Fruit fly (Drosophila melanogaster) whole organism, embryonic: ENCODE results near the gene sti.

Experiments
- CG10147 ChIP-seq: fragments of 200-800 bp; sonication (Bioruptor generic); optimal IDR thresholded peaks from 2 replicates; lab custom pipeline; 2019; ENCODE audit warnings: missing biosample characterization, mild to moderate bottlenecking, missing genetic modification characterization, moderate library complexity
- CG11247 ChIP-seq: fragments of 200-800 bp; sonication (Bioruptor generic); IDR thresholded peaks from 2 replicates; pipeline ENCODE4 v1.3.6; 2022; ENCODE audit warnings: missing biosample characterization, missing genetic modification characterization
- CG11560 ChIP-seq: fragments of 200-800 bp; sonication (Bioruptor generic); IDR thresholded peaks from 3 replicates; pipeline ENCODE4 v1.3.6; 2022; ENCODE audit warnings: missing biosample characterization, missing genetic modification characterization
- CG12219 ChIP-seq: fragments of 200-800 bp; sonication (Bioruptor generic); optimal IDR thresholded peaks from 3 replicates; lab custom pipeline; 2018; ENCODE audit warnings: missing biosample characterization, mild to moderate bottlenecking, missing genetic modification characterization
- CG1233 ChIP-seq: fragments of 200-800 bp; sonication (Bioruptor generic); optimal IDR thresholded peaks from 4 replicates; lab custom pipeline; 2018; ENCODE audit warnings: missing biosample characterization, mild to moderate bottlenecking, missing genetic modification characterization
- CG12769 ChIP-seq: fragments of 200-800 bp; sonication (Bioruptor generic); optimal IDR thresholded peaks from 2 replicates; lab custom pipeline; 2019; ENCODE audit warnings: missing biosample characterization, mild to moderate bottlenecking, missing genetic modification characterization, moderate library complexity
- CG16863 ChIP-seq: fragments of 200-800 bp; sonication (Bioruptor generic); optimal IDR thresholded peaks from 3 replicates; lab custom pipeline; 2016; ENCODE audit warnings: missing biosample characterization, missing genetic modification characterization
- CG17359 ChIP-seq: fragments of 200-800 bp; sonication (Bioruptor generic); optimal IDR thresholded peaks from 3 replicates; lab custom pipeline; 2018; ENCODE audit warnings: missing biosample characterization, mild to moderate bottlenecking, missing genetic modification characterization, moderate library complexity
- CG17829 ChIP-seq: fragments of 200-800 bp; optimal IDR thresholded peaks from 2 replicates; lab custom pipeline; 2019; ENCODE audit warnings: missing biosample characterization, mild to moderate bottlenecking, missing genetic modification characterization, moderate library complexity
- CG18011 ChIP-seq: fragments of 200-800 bp; sonication (Bioruptor generic); optimal IDR thresholded peaks from 2 replicates; lab custom pipeline; 2017; ENCODE audit warnings: missing biosample characterization, missing genetic modification characterization, mild to moderate bottlenecking, moderate library complexity, missing genotype
- CG18599 ChIP-seq: fragments of 200-800 bp; sonication (Bioruptor generic); optimal IDR thresholded peaks from 3 replicates; lab custom pipeline; 2017; ENCODE audit warnings: missing biosample characterization, missing genetic modification characterization, mild to moderate bottlenecking, moderate library complexity, missing genetic modification reagents
- CG18764 ChIP-seq: fragments of 200-800 bp; sonication (Bioruptor generic); optimal IDR thresholded peaks from 3 replicates; lab custom pipeline; 2016; ENCODE audit warnings: missing biosample characterization, missing genetic modification characterization
- CG2120 ChIP-seq: fragments of 200-800 bp; sonication (Bioruptor generic); optimal IDR thresholded peaks from 3 replicates; lab custom pipeline; 2016; ENCODE audit warnings: missing biosample characterization, missing genetic modification characterization
- CG3281 ChIP-seq: fragments of 200-800 bp; sonication (Bioruptor generic); optimal IDR thresholded peaks from 3 replicates; lab custom pipeline; 2017; ENCODE audit warnings: missing biosample characterization, mild to moderate bottlenecking, missing genetic modification characterization
- CG33213 ChIP-seq: fragments of 200-800 bp; sonication (Bioruptor generic); optimal IDR thresholded peaks from 3 replicates; lab custom pipeline; 2016; ENCODE audit warnings: missing biosample characterization, missing genetic modification characterization
- CG3847 ChIP-seq: fragments of 200-800 bp; sonication (Bioruptor generic); IDR thresholded peaks from 2 replicates; pipeline ENCODE4 v1.3.6; 2022; ENCODE audit warnings: missing biosample characterization, missing genetic modification characterization
- CG4820 ChIP-seq: fragments of 200-800 bp; sonication (Bioruptor generic); optimal IDR thresholded peaks from 3 replicates; lab custom pipeline; 2016; ENCODE audit warnings: missing biosample characterization, missing genetic modification characterization
- CG6791 ChIP-seq: fragments of 200-800 bp; sonication (Bioruptor generic); IDR thresholded peaks from 3 replicates; pipeline ENCODE4 v1.3.6; 2022; ENCODE audit warnings: missing biosample characterization, missing genetic modification characterization; ENCODE audit not compliant: partially characterized antibody
- CG7271 ChIP-seq: fragments of 200-800 bp; sonication (Bioruptor generic); optimal IDR thresholded peaks from 2 replicates; lab custom pipeline; 2018; ENCODE audit warnings: missing biosample characterization, mild to moderate bottlenecking, missing genetic modification characterization, moderate library complexity
- CG7745 ChIP-seq: fragments of 200-800 bp; sonication (Bioruptor generic); optimal IDR thresholded peaks from 2 replicates; lab custom pipeline; 2018; ENCODE audit warnings: missing biosample characterization, mild to moderate bottlenecking, missing genetic modification characterization, moderate library complexity
- CG7839 ChIP-seq: fragments of 200-800 bp; sonication (Bioruptor generic); optimal IDR thresholded peaks from 3 replicates; lab custom pipeline; 2018; ENCODE audit warnings: missing biosample characterization, mild to moderate bottlenecking, missing genetic modification characterization, moderate library complexity
- CG8089 ChIP-seq: fragments of 200-800 bp; sonication (Bioruptor generic); optimal IDR thresholded peaks from 3 replicates; lab custom pipeline; 2016; ENCODE audit warnings: missing biosample characterization, missing genetic modification characterization
- CG9215 ChIP-seq: fragments of 200-800 bp; sonication (Bioruptor generic); IDR thresholded peaks from 2 replicates; pipeline ENCODE4 v1.3.6; 2022; ENCODE audit warnings: missing biosample characterization, missing genetic modification characterization
- CoRest ChIP-seq: fragments of 200-800 bp; sonication (Bioruptor generic); optimal IDR thresholded peaks from 3 replicates; lab custom pipeline; 2018; ENCODE audit warnings: missing biosample characterization, mild to moderate bottlenecking, missing genetic modification characterization, moderate library complexity
- HmgZ ChIP-seq: fragments of 200-800 bp; sonication (Bioruptor generic); optimal IDR thresholded peaks from 2 replicates; lab custom pipeline; 2018; ENCODE audit warnings: missing biosample characterization, mild to moderate bottlenecking, missing genetic modification characterization
- Jarid2 ChIP-seq: fragments of 200-800 bp; sonication (Bioruptor generic); optimal IDR thresholded peaks from 3 replicates; lab custom pipeline; 2017; ENCODE audit warnings: mild to moderate bottlenecking, missing biosample characterization, missing genetic modification reagents, missing genetic modification characterization
- Lpt ChIP-seq: fragments of >200 bp; optimal IDR thresholded peaks from 2 replicates; lab custom pipeline; 2018; ENCODE audit warnings: missing biosample characterization, missing genetic modification characterization
- NfI ChIP-seq: fragments of 200-800 bp; sonication (Bioruptor generic); optimal IDR thresholded peaks from 3 replicates; lab custom pipeline; 2018; ENCODE audit warnings: missing biosample characterization, mild to moderate bottlenecking, missing genetic modification characterization, moderate library complexity
- Sox102F ChIP-seq: fragments of 200-800 bp; sonication (Bioruptor generic); optimal IDR thresholded peaks from 2 replicates; lab custom pipeline; 2018; ENCODE audit warnings: missing biosample characterization, mild to moderate bottlenecking, missing genetic modification characterization, moderate library complexity
- ash1 ChIP-seq: fragments of 200-800 bp; sonication (Bioruptor generic); optimal IDR thresholded peaks from 2 replicates; lab custom pipeline; 2018; ENCODE audit warnings: missing biosample characterization, mild to moderate bottlenecking, missing genetic modification characterization
- crol ChIP-seq: fragments of 200-800 bp; sonication (Bioruptor generic); IDR thresholded peaks from 2 replicates; pipeline ENCODE4 v1.3.6; 2022; ENCODE audit warnings: missing biosample characterization, missing genetic modification characterization
- dan ChIP-seq: fragments of 200-800 bp; sonication (Bioruptor generic); IDR thresholded peaks from 2 replicates; pipeline ENCODE4 v1.3.6; 2022; ENCODE audit warnings: missing biosample characterization, missing genetic modification characterization
- dati ChIP-seq: fragments of 200-800 bp; sonication (Bioruptor generic); IDR thresholded peaks from 2 replicates; pipeline ENCODE4 v1.3.6; 2022; ENCODE audit warnings: missing biosample characterization, missing genetic modification characterization
- disco-r ChIP-seq: fragments of 200-800 bp; sonication (Bioruptor generic); optimal IDR thresholded peaks from 2 replicates; lab custom pipeline; 2016; ENCODE audit warnings: missing biosample characterization, missing genetic modification characterization
- dmrt11E ChIP-seq: fragments of 200-800 bp; sonication (Bioruptor generic); optimal IDR thresholded peaks from 3 replicates; lab custom pipeline; 2018; ENCODE audit warnings: missing biosample characterization, mild to moderate bottlenecking, missing genetic modification characterization, moderate library complexity
- en ChIP-seq: fragments of 200-800 bp; sonication (Bioruptor generic); optimal IDR thresholded peaks from 2 replicates; lab custom pipeline; 2016; ENCODE audit warnings: missing biosample characterization, missing genetic modification characterization
- eyg ChIP-seq: fragments of 200-800 bp; sonication (Bioruptor generic); optimal IDR thresholded peaks from 3 replicates; lab custom pipeline; 2016; ENCODE audit warnings: missing biosample characterization, missing genetic modification characterization
- gcm ChIP-seq: fragments of 200-800 bp; sonication (Bioruptor generic); optimal IDR thresholded peaks from 2 replicates; lab custom pipeline; 2019; ENCODE audit warnings: missing biosample characterization, mild to moderate bottlenecking, missing genetic modification characterization, moderate library complexity
- gcm2 ChIP-seq: fragments of 200-800 bp; sonication (Bioruptor generic); optimal IDR thresholded peaks from 2 replicates; lab custom pipeline; 2016; ENCODE audit warnings: missing biosample characterization, missing genetic modification characterization
- grau ChIP-seq: fragments of 200-800 bp; optimal IDR thresholded peaks from 3 replicates; lab custom pipeline; 2019; ENCODE audit warnings: missing biosample characterization, mild to moderate bottlenecking, missing genetic modification characterization, moderate library complexity
- gsb-n ChIP-seq: fragments of 200-800 bp; sonication (Bioruptor generic); optimal IDR thresholded peaks from 3 replicates; lab custom pipeline; 2018; ENCODE audit warnings: missing biosample characterization, mild to moderate bottlenecking, missing genetic modification characterization
- klu ChIP-seq: fragments of 200-800 bp; sonication (Bioruptor generic); IDR thresholded peaks from 2 replicates; pipeline ENCODE4 v1.3.6; 2022; ENCODE audit warnings: missing biosample characterization, missing genetic modification characterization
- nom ChIP-seq: fragments of 200-800 bp; sonication (Bioruptor generic); optimal IDR thresholded peaks from 2 replicates; lab custom pipeline; 2017; ENCODE audit warnings: missing biosample characterization, missing genetic modification characterization, mild to moderate bottlenecking, moderate library complexity, missing genetic modification reagents
- org-1 ChIP-seq: fragments of 200-800 bp; sonication (Bioruptor generic); optimal IDR thresholded peaks from 2 replicates; lab custom pipeline; 2017; ENCODE audit warnings: missing biosample characterization, missing genetic modification characterization
- phol ChIP-seq: fragments of 200-800 bp; sonication (Bioruptor generic); optimal IDR thresholded peaks from 3 replicates; lab custom pipeline; 2018; ENCODE audit warnings: missing biosample characterization, mild to moderate bottlenecking, missing genetic modification characterization, moderate library complexity
- run ChIP-seq: fragments of 200-800 bp; sonication (Bioruptor generic); optimal IDR thresholded peaks from 3 replicates; lab custom pipeline; 2018; ENCODE audit warnings: missing biosample characterization, mild to moderate bottlenecking, missing genetic modification characterization
- slp2 ChIP-seq: fragments of 200-800 bp; sonication (Bioruptor generic); optimal IDR thresholded peaks from 2 replicates; lab custom pipeline; 2016; ENCODE audit warnings: missing biosample characterization, missing genetic modification characterization
- sr ChIP-seq: fragments of 200-800 bp; sonication (Bioruptor generic); IDR thresholded peaks from 3 replicates; pipeline ENCODE4 v1.3.6; 2022; ENCODE audit warnings: missing biosample characterization, missing genetic modification characterization
- tin ChIP-seq: fragments of 200-800 bp; sonication (Bioruptor generic); optimal IDR thresholded peaks from 3 replicates; lab custom pipeline; 2016; ENCODE audit warnings: missing biosample characterization, missing genetic modification characterization
- wor ChIP-seq: fragments of 200-800 bp; sonication (Bioruptor generic); IDR thresholded peaks from 2 replicates; pipeline ENCODE4 v1.3.6; 2022; ENCODE audit warnings: missing biosample characterization, missing genetic modification characterization
- zfh1 ChIP-seq: fragments of 200-800 bp; sonication (Bioruptor generic); IDR thresholded peaks from 3 replicates; pipeline ENCODE4 v1.3.6; 2022; ENCODE audit warnings: missing biosample characterization, missing genetic modification characterization

sti gene

dm6 chr3L:12495312-12495725 lies 19.3 kb downstream of the sti start (continued):
- TF ChIP-seq CG18764 (no peak), Sox102F (GFP tag; lab: Kevin White, UChicago) (peak; percentile 47), sr (GFP tag; lab: Robert Waterston, UW) (no peak), CG33213 (no peak), CG4820 (peak; percentile 30), CG12219 (peak; percentile 47), zfh1 (GFP tag; lab: Robert Waterston, UW) (no peak), CG7839 (tag; lab: Kevin White, UChicago) (peak; percentile 59), CG1233 (GFP tag; lab: Kevin White, UChicago) (peak; percentile 45), gcm2 (GFP tag; lab: Kevin White, UChicago) (no peak), CG7271 (tag; lab: Kevin White, UChicago) (no peak), slp2 (GFP tag; lab: Kevin White, UChicago) (peak; percentile 1), CG6791 (no peak), gcm (GFP tag; lab: Kevin White, UChicago) (no peak), CG11247 (no peak), CG10147 (GFP tag; lab: Kevin White, UChicago) (peak; percentile 13), CG17359 (tag; lab: Kevin White, UChicago) (peak; percentile 42), tin (GFP tag; lab: Kevin White, UChicago) (no peak), CG11560 (tag; lab: Robert Waterston, UW) (0 out of 3 replicates have a peak, but pooled peaks have one; percentile 30), CG3281 (GFP tag; lab: Kevin White, UChicago) (peak; percentile 47), en (no peak), wor (GFP tag; lab: Robert Waterston, UW) (no peak), CG8089 (GFP tag; lab: Kevin White, UChicago) (no peak), NfI (GFP tag; lab: Kevin White, UChicago) (peak; percentile 31), grau (peak; percentile 64), CG16863 (GFP tag; lab: Kevin White, UChicago) (no peak), run (tag; lab: Kevin White, UChicago) (no peak), klu (GFP tag; lab: Robert Waterston, UW) (no peak), CG18599 (GFP tag; lab: Kevin White, UChicago) (peak; percentile 45), HmgZ (peak; percentile 29), phol (tag; lab: Kevin White, UChicago) (peak; percentile 48), eyg (GFP tag; lab: Kevin White, UChicago) (no peak), CG7745 (tag; lab: Kevin White, UChicago) (no peak), disco-r (no peak), CoRest (tag; lab: Kevin White, UChicago) (peak; percentile 65), dan (GFP tag; lab: Robert Waterston, UW) (no peak), gsb-n (tag; lab: Kevin White, UChicago) (no peak), CG17829 (tag; lab: Kevin White, UChicago) (peak; percentile 46), CG12769 (tag; lab: Kevin White, UChicago) (peak; percentile 27), Lpt (GFP tag; lab: Kevin White, UChicago) (no peak), CG3847 (GFP tag; lab: Robert Waterston, UW) (no peak), CG18011 (no peak), CG2120 (GFP tag; lab: Kevin White, UChicago) (peak; percentile 32), Jarid2 (no peak), dati (GFP tag; lab: Robert Waterston, UW) (no peak), org-1 (peak; percentile 36), nom (GFP tag; lab: Kevin White, UChicago) (peak; percentile 79), ash1 (GFP tag; lab: Kevin White, UChicago) (no peak), crol (GFP tag; lab: Robert Waterston, UW) (no peak), CG9215 (GFP tag; lab: Robert Waterston, UW) (0 out of 2 replicates have a peak, but pooled peaks have one; percentile 15), dmrt11E (tag; lab: Kevin White, UChicago) (peak; percentile 16)
